Worm (Caenorhabditis elegans): ENCODE data around the gene R04D3.2.

- no peak for TF ChIP-seq him-1 (tag; optimal IDR thresholded peaks at IDR 0.05)
- TF ChIP-seq W03F9.2 (tag; optimal IDR thresholded peaks at IDR 0.05) = no peak
- TF ChIP-seq dao-5 (tag; optimal IDR thresholded peaks at IDR 0.05) = no peak
These were observed 44.2 kb downstream of the R04D3.2 start, which contains the start of gene K08H2.5 for ce11 chrX:13242231-13242630.
